Worm (Caenorhabditis elegans): ENCODE data around the gene Y43B11AR.3.

Gene Y43B11AR.3

DNA sequence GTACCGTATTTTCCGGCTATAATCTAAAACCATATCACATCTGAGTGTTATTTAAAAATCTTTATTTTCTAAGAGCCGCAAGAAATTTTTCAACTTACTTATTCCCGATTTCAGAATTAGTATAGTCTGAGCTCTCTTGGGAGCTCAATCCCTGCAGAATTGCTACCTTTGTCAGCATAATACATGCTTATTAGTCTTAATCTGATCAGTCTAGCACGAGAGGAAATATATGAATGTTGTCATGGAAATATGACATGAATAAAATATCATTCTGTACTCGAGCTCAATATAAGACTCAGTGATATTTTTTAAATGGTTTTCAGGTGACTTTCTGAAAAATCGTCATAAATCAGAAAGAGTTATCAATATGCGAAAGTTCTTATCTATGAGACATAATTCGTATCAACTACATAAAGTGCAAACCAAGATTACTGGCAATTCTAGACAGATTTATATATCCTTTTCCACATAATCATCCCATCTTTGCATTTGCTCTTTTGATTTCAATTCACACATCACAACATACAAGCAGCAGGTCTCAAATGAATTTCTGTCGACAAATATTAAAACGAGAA is 38.1 kb downstream of the Y43B11AR.3 start:
- TF ChIP-seq ceh-82 (tag; optimal IDR thresholded peaks at IDR 0.05) (no peak), nhr-47 (tag; optimal IDR thresholded peaks at IDR 0.05) (peak; percentile 24), jun-1 (tag; optimal IDR thresholded peaks at IDR 0.05) (no peak), dsc-1 (tag; optimal IDR thresholded peaks at IDR 0.05) (peak; percentile 83), nhr-77 (tag; optimal IDR thresholded peaks at IDR 0.05) (no peak), hlh-17 (GFP tag; optimal IDR thresholded peaks at IDR 0.05; ENCODE audit: borderline replicate concordance) (no peak), fkh-8 (tag; optimal IDR thresholded peaks at IDR 0.05) (peak; percentile 73), ceh-8 (GFP tag; optimal IDR thresholded peaks at IDR 0.05) (peak; percentile 51), nhr-28 (tag; optimal IDR thresholded peaks at IDR 0.05) (no peak), Y116A8C.19 (tag; optimal IDR thresholded peaks at IDR 0.05; ENCODE audit: borderline replicate concordance) (no peak), nhr-71 (tag; optimal IDR thresholded peaks at IDR 0.05) (peak; percentile 9), hlh-4 (tag; optimal IDR thresholded peaks at IDR 0.05) (no peak)

DNA sequence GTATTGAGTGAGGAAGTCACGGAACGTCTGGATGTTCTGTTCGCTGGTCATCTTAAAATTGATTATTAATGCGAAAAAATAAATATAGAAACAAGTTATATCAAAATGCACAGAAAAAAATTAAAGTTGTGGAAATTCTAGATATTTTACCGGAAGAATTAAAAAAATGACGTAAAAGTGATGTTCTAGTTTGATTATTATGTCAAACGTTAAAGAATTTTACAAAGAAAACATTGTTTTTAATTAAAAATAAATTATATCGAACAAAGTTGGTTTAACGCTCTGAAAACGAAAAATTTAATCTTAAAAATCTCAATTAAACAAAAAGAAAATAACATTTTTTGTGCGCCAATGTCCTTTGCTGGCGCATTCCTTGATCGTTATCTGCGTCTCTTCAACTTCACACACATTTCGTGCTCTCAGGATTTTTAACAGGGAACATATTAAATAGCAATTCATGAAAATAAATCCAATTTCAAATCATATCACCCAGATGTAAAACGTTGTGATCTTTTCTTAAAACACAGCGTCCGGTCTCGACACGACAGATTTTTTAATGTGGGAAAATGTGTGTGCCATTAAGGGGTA is 38.9 kb downstream of the Y43B11AR.3 start, which contains the start of gene tin-9.1:
Gene tin-9.1, minus strand, starts transcription at position 51 of the 588 bp plus-strand sequence.
- TF ChIP-seq lsy-2 (tag; optimal IDR thresholded peaks at IDR 0.05) (peak; percentile 89 to 92), egl-13 (tag; optimal IDR thresholded peaks at IDR 0.05) (peak; percentile 72), efl-1 (optimal IDR thresholded peaks at IDR 0.05) (peak; percentile 77 to 84), efl-1 (GFP tag; optimal IDR thresholded peaks at IDR 0.05 in 1 of 2) (peak; percentile 80 to 97), skn-1 (tag; optimal IDR thresholded peaks at IDR 0.05) (peak; percentile 89), fkh-10 (GFP tag; optimal IDR thresholded peaks at IDR 0.05) (no peak), alr-1 (tag; optimal IDR thresholded peaks at IDR 0.05; ENCODE audit: borderline replicate concordance) (no peak), irx-1 (tag; optimal IDR thresholded peaks at IDR 0.05) (peak; percentile 68), lin-14 (GFP tag; optimal IDR thresholded peaks at IDR 0.05) (peak; percentile 87), vab-15 (tag; optimal IDR thresholded peaks at IDR 0.05) (no peak), unc-86 (tag; optimal IDR thresholded peaks at IDR 0.05) (peak; percentile 76), jun-1 (tag; optimal IDR thresholded peaks at IDR 0.05) (peak; percentile 72), ceh-90 (tag; optimal IDR thresholded peaks at IDR 0.05) (no peak), pag-3 (tag; optimal IDR thresholded peaks at IDR 0.05; ENCODE audit: borderline replicate concordance, insufficient read depth) (no peak), hlh-4 (tag; optimal IDR thresholded peaks at IDR 0.05) (no peak), mef-2 (tag; optimal IDR thresholded peaks at IDR 0.05) (peak; percentile 18), pax-3 (tag; optimal IDR thresholded peaks at IDR 0.05) (no peak), nhr-76 (tag; optimal IDR thresholded peaks at IDR 0.05) (no peak), egl-27 (tag; optimal IDR thresholded peaks at IDR 0.05) (no peak), Y116A8C.19 (tag; optimal IDR thresholded peaks at IDR 0.05; ENCODE audit: borderline replicate concordance) (no peak), ets-5 (GFP tag; IDR thresholded peaks at IDR 0.05) (no peak), unc-98 (GFP tag; IDR thresholded peaks at IDR 0.05) (no peak), sox-4 (tag; optimal IDR thresholded peaks at IDR 0.05) (peak; percentile 32), C34B4.2 (tag; optimal IDR thresholded peaks at IDR 0.05) (no peak), nhr-47 (tag; optimal IDR thresholded peaks at IDR 0.05) (peak; percentile 86), zip-4 (GFP tag; optimal IDR thresholded peaks at IDR 0.05) (peak; percentile 26), ceh-63 (GFP tag; optimal IDR thresholded peaks at IDR 0.05) (no peak), ztf-4 (tag; optimal IDR thresholded peaks at IDR 0.05) (peak; percentile 81), elt-3 (tag; optimal IDR thresholded peaks at IDR 0.05) (peak in 2 of 6 experiments; percentile 53 to 75), snu-23 (GFP tag; optimal IDR thresholded peaks at IDR 0.05) (peak; percentile 89), C04F5.9 (tag; optimal IDR thresholded peaks at IDR 0.05) (peak; percentile 5), nhr-71 (tag; optimal IDR thresholded peaks at IDR 0.05) (peak; percentile 92), blmp-1 (tag; optimal IDR thresholded peaks at IDR 0.05) (peak; percentile 76), lin-13 (GFP tag; optimal IDR thresholded peaks at IDR 0.05) (peak; percentile 85), hpl-2 (GFP tag; optimal IDR thresholded peaks at IDR 0.05) (no peak), swsn-7 (tag; optimal IDR thresholded peaks at IDR 0.05) (peak; percentile 87), tlp-1 (tag; optimal IDR thresholded peaks at IDR 0.05) (no peak), unc-130 (tag; optimal IDR thresholded peaks at IDR 0.05) (peak; percentile 67), lir-3 (tag; optimal IDR thresholded peaks at IDR 0.05; ENCODE audit: poor library complexity) (peak; percentile 39), mab-9 (GFP tag; IDR thresholded peaks at IDR 0.05) (peak; percentile 22; the same call in 1 of the 2 replicates), ceh-8 (GFP tag; optimal IDR thresholded peaks at IDR 0.05) (no peak), grh-1 (GFP tag; IDR thresholded peaks at IDR 0.05) (peak; percentile 57; the same call in 1 of the 2 replicates)

Data from whole organism, L1 larva.